Worm (Caenorhabditis elegans) whole organism, L1 larva: ENCODE results near the gene molo-1.

ENCODE experiments used
- ceh-82 ChIP-seq, 3 experiments: fragments of 150-350 bp in 1 of 3; sonication (generic microtip) in 2 of 3; optimal IDR thresholded peaks; 2 replicates each; lab custom pipeline; 2014 to 2017; ENCODE audit warnings: missing biosample characterization in 3 of 3, missing genetic modification characterization in 3 of 3
- dpl-1 ChIP-seq, 3 experiments: fragments of 150-350 bp in 2 of 3; sonication (generic microtip) in 1 of 3; optimal IDR thresholded peaks; 2 replicates each; lab custom pipeline; 2014 to 2017; ENCODE audit warnings: missing biosample characterization in 3 of 3, missing genetic modification characterization in 3 of 3, missing genetic modification reagents in 3 of 3
- elt-2 ChIP-seq: sonication (generic microtip); optimal IDR thresholded peaks from 2 replicates; lab custom pipeline; 2016; ENCODE audit warnings: missing genetic modification characterization, mild to moderate bottlenecking, inconsistent platforms, missing compliant biosample characterization, missing genetic modification reagents
- fos-1 ChIP-seq: fragments of 150-350 bp; optimal IDR thresholded peaks from 2 replicates; lab custom pipeline; 2014; ENCODE audit warnings: missing biosample characterization, missing genetic modification characterization
- grh-1 ChIP-seq: fragments of 200-800 bp; sonication (Bioruptor generic); IDR thresholded peaks from 2 replicates; pipeline ENCODE4 v1.3.6; 2022; ENCODE audit warnings: missing genetic modification reagents, missing genetic modification characterization, missing compliant biosample characterization
- nhr-28 ChIP-seq: fragments of 150-350 bp; optimal IDR thresholded peaks from 2 replicates; lab custom pipeline; 2014; ENCODE audit warnings: missing biosample characterization, missing genetic modification characterization
- swsn-7 ChIP-seq: sonication (generic microtip); optimal IDR thresholded peaks from 2 replicates; lab custom pipeline; 2016; ENCODE audit warnings: missing genetic modification characterization, missing compliant biosample characterization
- unc-62 ChIP-seq: fragments of 150-350 bp; optimal IDR thresholded peaks from 2 replicates; lab custom pipeline; 2014; ENCODE audit warnings: missing biosample characterization, missing genetic modification reagents, missing genetic modification characterization

DNA sequence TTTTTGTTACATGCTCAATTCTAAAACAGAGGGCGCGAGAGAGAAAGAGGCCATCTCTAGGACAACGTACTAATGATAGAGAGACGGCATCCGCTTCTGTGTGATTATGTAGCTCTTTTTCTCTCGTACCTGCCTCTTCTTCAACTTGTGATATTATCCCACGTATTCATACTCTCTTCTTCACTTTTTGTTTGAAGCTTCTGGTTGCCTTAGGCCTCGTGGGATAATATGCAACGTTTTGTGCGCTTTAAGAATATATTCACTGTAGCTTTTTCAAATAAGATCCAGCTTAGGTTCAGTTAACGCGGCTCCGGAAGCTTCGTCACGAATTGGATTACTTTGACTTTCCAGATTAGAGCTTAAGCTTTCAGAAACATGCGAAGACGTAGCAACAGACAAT is 9.0 kb downstream of the molo-1 start, which contains the start of the genes F56D2.8 and uev-2:
- TF ChIP-seq swsn-7 (tag; lab: Kevin White, UChicago) (no peak), grh-1 (GFP tag; lab: Robert Waterston, UW) (no peak), elt-2 (tag; lab: Kevin White, UChicago) (no peak), nhr-28 (tag; lab: Kevin White, UChicago) (no peak), dpl-1 (GFP tag; optimal IDR thresholded peaks at IDR 0.05; lab: Kevin White, UChicago) (no peak), unc-62 (no peak), fos-1 (no peak), ceh-82 (tag; optimal IDR thresholded peaks at IDR 0.05; lab: Kevin White, UChicago) (no peak)
